Worm (Caenorhabditis elegans): ENCODE measurements around the gene abf-4.

The abf-4 gene

ce11 chrV:20536208-20536607, 22.0 kb downstream of the abf-4 start, which contains the start of gene Y38H6C.15:
TSS of gene Y38H6C.15 (minus strand) at chrV:20536308.
- TF ChIP-seq tbx-2 (tag; optimal IDR thresholded peaks at IDR 0.05) (no peak), F16B12.6 (tag; optimal IDR thresholded peaks at IDR 0.05) (no peak), hlh-17 (GFP tag; optimal IDR thresholded peaks at IDR 0.05; ENCODE audit: borderline replicate concordance) (no peak), jun-1 (tag; optimal IDR thresholded peaks at IDR 0.05) (no peak), nhr-84 (tag; optimal IDR thresholded peaks at IDR 0.05) (no peak), pag-3 (tag; optimal IDR thresholded peaks at IDR 0.05; ENCODE audit: borderline replicate concordance, insufficient read depth) (no peak), sptf-1 (tag; optimal IDR thresholded peaks at IDR 0.05) (no peak), sox-4 (tag; optimal IDR thresholded peaks at IDR 0.05) (no peak), xbp-1 (tag; optimal IDR thresholded peaks at IDR 0.05) (no peak), fkh-4 (tag; optimal IDR thresholded peaks at IDR 0.05; ENCODE audit: borderline replicate concordance) (no peak), efl-3 (GFP tag; optimal IDR thresholded peaks at IDR 0.05) (no peak), snpc-4 (tag; optimal IDR thresholded peaks at IDR 0.05) (no peak), Y116A8C.19 (tag; optimal IDR thresholded peaks at IDR 0.05; ENCODE audit: borderline replicate concordance) (no peak), mep-1 (tag; optimal IDR thresholded peaks at IDR 0.05) (no peak), nhr-20 (tag; optimal IDR thresholded peaks at IDR 0.05) (no peak), ets-5 (GFP tag; IDR thresholded peaks at IDR 0.05) (no peak)

- TF ChIP-seq sup-37 (GFP tag; optimal IDR thresholded peaks at IDR 0.05) (no peak), fkh-8 (tag; optimal IDR thresholded peaks at IDR 0.05) (peak; percentile 12)
Measured at ce11 chrV:20534072-20534471, 24.1 kb downstream of the abf-4 start, which contains the start of gene famh-161. TSS of gene famh-161 (minus strand) at chrV:20534172.

ce11 chrV:20527493-20527892, 30.7 kb downstream of the abf-4 start, which contains the start of gene Y38H6C.13:
TSS of gene Y38H6C.13 (plus strand) at chrV:20527793.
- TF ChIP-seq fkh-8 (tag; optimal IDR thresholded peaks at IDR 0.05), result peak; percentile 3
- no peak for TF ChIP-seq swsn-7 (tag; optimal IDR thresholded peaks at IDR 0.05)
- no peak for TF ChIP-seq ceh-8 (GFP tag; optimal IDR thresholded peaks at IDR 0.05)
- TF ChIP-seq sox-4 (tag; optimal IDR thresholded peaks at IDR 0.05), result no peak
- no peak for TF ChIP-seq nhr-28 (tag; optimal IDR thresholded peaks at IDR 0.05)
- no peak for TF ChIP-seq mef-2 (tag; optimal IDR thresholded peaks at IDR 0.05)

ce11 chrV:20525816-20526459, 32.2 kb downstream of the abf-4 start, which contains the start of the genes srh-166 and Y38H6C.24:
TSS of gene srh-166 (minus strand) at chrV:20525866.
TSS of gene Y38H6C.24 (plus strand) at chrV:20526435.
- TF ChIP-seq nhr-28 (tag; optimal IDR thresholded peaks at IDR 0.05), result no peak
- no peak for TF ChIP-seq ceh-90 (tag; optimal IDR thresholded peaks at IDR 0.05)
- TF ChIP-seq nhr-20 (tag; optimal IDR thresholded peaks at IDR 0.05), result peak; percentile 23
- no peak for TF ChIP-seq ceh-63 (GFP tag; optimal IDR thresholded peaks at IDR 0.05)
- TF ChIP-seq pqm-1 (tag; optimal IDR thresholded peaks at IDR 0.05), result peak; percentile 86
- no peak for TF ChIP-seq sptf-1 (tag; optimal IDR thresholded peaks at IDR 0.05)
- no peak for TF ChIP-seq grh-1 (GFP tag; IDR thresholded peaks at IDR 0.05)
- no peak for TF ChIP-seq unc-98 (GFP tag; IDR thresholded peaks at IDR 0.05)
- no peak for TF ChIP-seq nhr-85 (tag)
- TF ChIP-seq ceh-8 (GFP tag; optimal IDR thresholded peaks at IDR 0.05), result no peak
- no peak for TF ChIP-seq alr-1 (tag; optimal IDR thresholded peaks at IDR 0.05; ENCODE audit: borderline replicate concordance)
- peak; percentile 77 for TF ChIP-seq elt-2 (tag; optimal IDR thresholded peaks at IDR 0.05)
- TF ChIP-seq hlh-17 (GFP tag; optimal IDR thresholded peaks at IDR 0.05; ENCODE audit: borderline replicate concordance), result no peak
- TF ChIP-seq unc-130 (tag; optimal IDR thresholded peaks at IDR 0.05), result no peak
- no peak for TF ChIP-seq lin-13 (GFP tag; optimal IDR thresholded peaks at IDR 0.05)
- TF ChIP-seq tlp-1 (tag; optimal IDR thresholded peaks at IDR 0.05), result no peak

ce11 chrV:20522219-20522618, 36.0 kb downstream of the abf-4 start, which contains the start of the genes Y38H6C.9 and fbxa-150:
TSS of gene Y38H6C.9 (minus strand) at chrV:20522270.
TSS of gene fbxa-150 (plus strand) at chrV:20522598.
- TF ChIP-seq mep-1 (tag; optimal IDR thresholded peaks at IDR 0.05) (peak; percentile 45), hpl-2 (GFP tag; optimal IDR thresholded peaks at IDR 0.05) (no peak), pqm-1 (tag; optimal IDR thresholded peaks at IDR 0.05) (no peak), aha-1 (tag; optimal IDR thresholded peaks at IDR 0.05) (no peak), dpl-1 (GFP tag; optimal IDR thresholded peaks at IDR 0.05) (peak in 1 of 3 experiments; percentile 19), skn-1 (tag; optimal IDR thresholded peaks at IDR 0.05) (peak; percentile 8), lsy-2 (tag; optimal IDR thresholded peaks at IDR 0.05) (no peak), mab-9 (GFP tag; IDR thresholded peaks at IDR 0.05) (no peak), fkh-4 (tag; optimal IDR thresholded peaks at IDR 0.05; ENCODE audit: borderline replicate concordance) (no peak), zip-4 (GFP tag; optimal IDR thresholded peaks at IDR 0.05) (peak; percentile 95), efl-1 (optimal IDR thresholded peaks at IDR 0.05) (peak; percentile 1 to 25), efl-1 (GFP tag; optimal IDR thresholded peaks at IDR 0.05 in 1 of 2) (peak in 1 of 2 experiments; percentile 8), efl-3 (GFP tag; optimal IDR thresholded peaks at IDR 0.05) (no peak)
